Fruit fly (Drosophila melanogaster): ENCODE measurements around the gene CG17186.
A peak's percentile ranks its signal among the peaks of the same experiment; 100 is the strongest.

The CG17186 gene

DNA sequence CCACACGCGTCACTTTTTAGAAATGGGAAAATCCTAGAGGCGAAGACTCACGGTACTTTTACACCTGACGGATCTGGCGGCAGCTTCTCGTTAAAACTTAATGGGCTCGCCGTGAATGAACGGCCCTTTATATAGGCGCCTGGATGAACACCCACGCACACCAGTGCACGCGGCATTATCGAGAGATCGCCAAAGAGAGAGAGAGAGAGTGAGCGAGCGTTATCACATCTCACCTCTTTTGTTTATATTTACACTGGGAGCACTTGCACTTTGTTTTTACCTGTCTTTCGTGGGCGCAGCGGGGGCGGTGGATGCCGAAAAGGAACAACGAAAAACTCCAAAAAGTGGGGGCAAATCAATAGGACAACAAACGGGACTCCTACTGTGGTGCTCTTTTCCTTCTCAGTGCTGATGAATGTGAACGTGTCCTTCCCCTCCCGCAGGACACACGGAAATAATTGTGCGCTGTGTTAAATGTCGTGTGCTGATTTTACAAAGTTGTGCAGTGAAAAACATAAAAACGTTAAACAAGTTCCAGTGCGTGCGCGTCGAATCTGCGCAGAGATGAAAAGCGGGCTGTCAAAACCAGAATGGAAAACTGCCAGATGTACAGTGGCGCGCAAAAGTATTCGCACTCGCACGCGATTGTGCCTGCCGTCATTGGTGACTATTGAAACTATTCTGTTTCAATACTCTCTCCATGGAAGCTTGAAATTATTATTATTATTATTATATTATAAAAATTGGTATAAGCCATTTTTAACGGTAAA, 2.0 kb downstream of the CG17186 start, which contains the start of gene Mrp5 (continued):
- TF ChIP-seq sc (optimal IDR thresholded peaks at IDR 0.05) (no peak), sc (GFP tag; optimal IDR thresholded peaks at IDR 0.05) (no peak), hkb (optimal IDR thresholded peaks at IDR 0.05) (no peak), hkb (GFP tag; IDR thresholded peaks at IDR 0.05) (peak; percentile 73), kah (GFP tag; optimal IDR thresholded peaks at IDR 0.05) (peak; percentile 42), CG8281 (tag; optimal IDR thresholded peaks at IDR 0.05) (no peak), dpn (GFP tag; optimal IDR thresholded peaks at IDR 0.05) (peak; percentile 26 to 46), usp (GFP tag; optimal IDR thresholded peaks at IDR 0.05) (no peak), slp2 (GFP tag; optimal IDR thresholded peaks at IDR 0.05) (no peak), Hey (tag; optimal IDR thresholded peaks at IDR 0.05) (no peak), C15 (GFP tag; IDR thresholded peaks at IDR 0.05) (0 out of 3 replicates have a peak, but pooled peaks have one; percentile 47), CG9215 (GFP tag; IDR thresholded peaks at IDR 0.05) (no peak), dan (GFP tag; IDR thresholded peaks at IDR 0.05) (no peak), Kr (GFP tag; optimal IDR thresholded peaks at IDR 0.05) (peak; percentile 68), CG16863 (GFP tag; optimal IDR thresholded peaks at IDR 0.05) (no peak), CG8478 (optimal IDR thresholded peaks at IDR 0.05) (no peak), crol (GFP tag; IDR thresholded peaks at IDR 0.05) (peak; percentile 75), CG13424 (tag; optimal IDR thresholded peaks at IDR 0.05) (peak; percentile 26), CG8089 (GFP tag; optimal IDR thresholded peaks at IDR 0.05) (no peak), CG14014 (GFP tag; IDR thresholded peaks at IDR 0.05) (peak; percentile 53; the same call in 1 of the 2 replicates), CG11398 (GFP tag; optimal IDR thresholded peaks at IDR 0.05) (no peak), hth (optimal IDR thresholded peaks at IDR 0.05) (no peak), ash1 (GFP tag; optimal IDR thresholded peaks at IDR 0.05) (no peak), luna (GFP tag; optimal IDR thresholded peaks at IDR 0.05) (no peak), az2 (GFP tag; optimal IDR thresholded peaks at IDR 0.05) (peak; percentile 40), CG9817 (tag; optimal IDR thresholded peaks at IDR 0.05) (peak; percentile 36), CG5180 (GFP tag; optimal IDR thresholded peaks at IDR 0.05) (peak; percentile 11), Dip3 (GFP tag; optimal IDR thresholded peaks at IDR 0.05) (no peak), CkIIα-i1 (GFP tag; IDR thresholded peaks at IDR 0.05) (no peak), CoRest (tag; optimal IDR thresholded peaks at IDR 0.05) (peak; percentile 22), CG6683 (GFP tag; optimal IDR thresholded peaks at IDR 0.05) (no peak), CG3281 (GFP tag; optimal IDR thresholded peaks at IDR 0.05) (peak; percentile 26), Sox102F (GFP tag; optimal IDR thresholded peaks at IDR 0.05) (peak; percentile 36), vfl (GFP tag; optimal IDR thresholded peaks at IDR 0.05) (no peak), CG33213 (GFP tag; optimal IDR thresholded peaks at IDR 0.05) (no peak), CG15073 (GFP tag; optimal IDR thresholded peaks at IDR 0.05) (no peak), lov (optimal IDR thresholded peaks at IDR 0.05) (no peak), lov (GFP tag; IDR thresholded peaks at IDR 0.05) (peak; percentile 22; the same call in 1 of the 3 replicates), CG43689 (GFP tag; IDR thresholded peaks at IDR 0.05) (peak; percentile 50; the same call in 1 of the 2 replicates), CG17328 (GFP tag; IDR thresholded peaks at IDR 0.05) (peak; percentile 64), hbn (GFP tag; IDR thresholded peaks at IDR 0.05; ENCODE audit: partially characterized antibody) (no peak), CG6854 (GFP tag; optimal IDR thresholded peaks at IDR 0.05) (peak; percentile 12), CG14965 (GFP tag; optimal IDR thresholded peaks at IDR 0.05; ENCODE audit: borderline replicate concordance) (no peak), CG18599 (GFP tag; optimal IDR thresholded peaks at IDR 0.05) (peak; percentile 36), tna (GFP tag; IDR thresholded peaks at IDR 0.05; ENCODE audit: partially characterized antibody) (peak; percentile 15; the same call in 1 of the 2 replicates), CG9797 (GFP tag; optimal IDR thresholded peaks at IDR 0.05) (no peak), Chrac-16 (GFP tag; optimal IDR thresholded peaks at IDR 0.05) (no peak), repo (GFP tag; optimal IDR thresholded peaks at IDR 0.05) (no peak), CG10366 (GFP tag; IDR thresholded peaks at IDR 0.05) (peak; percentile 69), YL-1 (GFP tag; optimal IDR thresholded peaks at IDR 0.05) (no peak), Trl (optimal IDR thresholded peaks at IDR 0.05) (peak; percentile 69 to 71), Trl (GFP tag; optimal IDR thresholded peaks at IDR 0.05) (no peak)

Measured in whole organism, embryonic.